Worm (Caenorhabditis elegans) whole organism, L4 larva: ENCODE measurements around the gene Y57A10A.13.

Experiments
- D1046.2 ChIP-seq: fragments of 200-800 bp; sonication (Bioruptor generic); IDR thresholded peaks from 2 replicates; pipeline ENCODE4 v1.3.6; 2022; ENCODE audit warnings: missing genetic modification characterization, missing compliant biosample characterization
- F26F4.8 ChIP-seq: fragments of 200-800 bp; sonication (Bioruptor generic); conservative IDR thresholded peaks from 2 replicates; pipeline ENCODE4 v1.3.6; 2022; ENCODE audit warnings: missing genetic modification characterization, missing compliant biosample characterization
- F37D6.2 ChIP-seq: sonication (generic microtip); optimal IDR thresholded peaks from 2 replicates; lab custom pipeline; 2016; ENCODE audit warnings: mild to moderate bottlenecking, missing genetic modification characterization, missing compliant biosample characterization
- F44E2.7 ChIP-seq: fragments of 200-800 bp; sonication (Bioruptor generic); IDR thresholded peaks from 2 replicates; pipeline ENCODE4 v2.1.2; 2022; ENCODE audit warnings: missing genetic modification characterization, missing compliant biosample characterization
- Y105C5A.15 ChIP-seq: fragments of 200-800 bp; sonication (Bioruptor generic); IDR thresholded peaks from 2 replicates; pipeline ENCODE4 v1.3.6; 2022; ENCODE audit warnings: missing genetic modification characterization, missing compliant biosample characterization
- Y48G9A.11 ChIP-seq: fragments of 200-800 bp; sonication (Bioruptor generic); IDR thresholded peaks from 2 replicates; pipeline ENCODE4 v1.3.6; 2022; ENCODE audit warnings: missing genetic modification reagents, missing genetic modification characterization, missing compliant biosample characterization
- ZK337.2 ChIP-seq: fragments of 200-800 bp; sonication (Bioruptor generic); IDR thresholded peaks from 2 replicates; pipeline ENCODE4 v1.3.6; 2022; ENCODE audit warnings: missing genetic modification reagents, missing genetic modification characterization, missing compliant biosample characterization
- aha-1 ChIP-seq: fragments of 150-350 bp; peaks from one replicate; lab custom pipeline; 2014; ENCODE audit warnings: missing biosample characterization, missing genetic modification characterization
- arid-1 ChIP-seq: fragments of 200-800 bp; sonication (Bioruptor generic); conservative IDR thresholded peaks from 2 replicates; pipeline ENCODE4 v1.3.6; 2022; ENCODE audit warnings: missing genetic modification reagents, missing genetic modification characterization, missing compliant biosample characterization
- ceh-28 ChIP-seq: fragments of 150-350 bp; optimal IDR thresholded peaks from 2 replicates; lab custom pipeline; 2014; ENCODE audit warnings: missing biosample characterization, missing genetic modification reagents, missing genetic modification characterization
- ceh-44 ChIP-seq: fragments of 200-800 bp; sonication (Bioruptor generic); IDR thresholded peaks from 2 replicates; pipeline ENCODE4 v1.3.6; 2022; ENCODE audit warnings: missing genetic modification reagents, missing genetic modification characterization, missing compliant biosample characterization
- ceh-62 ChIP-seq: sonication (generic microtip); optimal IDR thresholded peaks from 2 replicates; lab custom pipeline; 2017; ENCODE audit warnings: missing biosample characterization, missing genetic modification characterization
- ces-1 ChIP-seq: fragments of 150-350 bp; sonication (generic microtip); optimal IDR thresholded peaks from 4 replicates; lab custom pipeline; 2014; ENCODE audit warnings: missing biosample characterization, missing genetic modification reagents, missing genetic modification characterization
- cey-2 ChIP-seq: sonication (generic microtip); optimal IDR thresholded peaks from 3 replicates; lab custom pipeline; 2017; ENCODE audit warnings: missing genetic modification characterization, mild to moderate bottlenecking, missing compliant biosample characterization, antibody characterized with exemption, borderline replicate concordance; ENCODE audit not compliant: insufficient read depth
- ctbp-1 ChIP-seq: fragments of 200-800 bp; sonication (Bioruptor generic); IDR thresholded peaks from 2 replicates; pipeline ENCODE4 v1.3.6; 2022; ENCODE audit warnings: missing genetic modification reagents, missing genetic modification characterization, missing compliant biosample characterization
- daf-16 ChIP-seq, 3 experiments: sonication (generic microtip); optimal IDR thresholded peaks; 2 replicates each; lab custom pipeline; 2016 to 2017; ENCODE audit warnings: missing genetic modification characterization in 3 of 3, missing genetic modification reagents in 3 of 3, mild to moderate bottlenecking in 2 of 3, missing compliant biosample characterization in 2 of 3, missing biosample characterization in 1 of 3, moderate library complexity in 1 of 3
- dmd-6 ChIP-seq: fragments of 200-800 bp; sonication (Bioruptor generic); IDR thresholded peaks from 2 replicates; pipeline ENCODE4 v1.3.6; 2022; ENCODE audit warnings: missing genetic modification reagents, missing genetic modification characterization, missing compliant biosample characterization
- dpl-1 ChIP-seq: fragments of 150-350 bp; optimal IDR thresholded peaks from 2 replicates; lab custom pipeline; 2014; ENCODE audit warnings: missing biosample characterization, missing genetic modification reagents, missing genetic modification characterization
- egl-27 ChIP-seq: sonication (generic microtip); optimal IDR thresholded peaks from 3 replicates; lab custom pipeline; 2017; ENCODE audit warnings: missing biosample characterization, missing genetic modification reagents, missing genetic modification characterization
- egl-43 ChIP-seq: fragments of 200-800 bp; sonication (Bioruptor generic); IDR thresholded peaks from 2 replicates; pipeline ENCODE4 v1.3.6; 2022; ENCODE audit warnings: missing genetic modification reagents, missing genetic modification characterization, missing compliant biosample characterization
- hif-1 ChIP-seq, 2 experiments: sonication (generic microtip); optimal IDR thresholded peaks; 2 replicates each; lab custom pipeline; 2016 to 2017; ENCODE audit warnings: missing compliant biosample characterization in 2 of 2, missing genetic modification characterization in 2 of 2, missing genetic modification reagents in 2 of 2, missing genotype in 2 of 2, mild to moderate bottlenecking in 1 of 2
- hlh-30 ChIP-seq: sonication (generic microtip); optimal IDR thresholded peaks from 2 replicates; lab custom pipeline; 2017; ENCODE audit warnings: antibody characterized with exemption, mild to moderate bottlenecking, missing genetic modification characterization, missing compliant biosample characterization; ENCODE audit not compliant: insufficient read depth
- hmg-1.1 ChIP-seq: fragments of 200-800 bp; sonication (Bioruptor generic); IDR thresholded peaks from 2 replicates; pipeline ENCODE4 v1.3.6; 2022; ENCODE audit warnings: missing genetic modification reagents, missing genetic modification characterization, missing compliant biosample characterization
- lin-1 ChIP-seq: fragments of 200-800 bp; sonication (Bioruptor generic); IDR thresholded peaks from 2 replicates; pipeline ENCODE4 v1.3.6; 2022; ENCODE audit warnings: missing genetic modification reagents, missing genetic modification characterization, missing compliant biosample characterization
- lin-38 ChIP-seq: fragments of 200-800 bp; sonication (Bioruptor generic); IDR thresholded peaks from 2 replicates; pipeline ENCODE4 v1.3.6; 2022; ENCODE audit warnings: missing genetic modification reagents, missing genetic modification characterization, missing compliant biosample characterization
- lsy-2 ChIP-seq, 2 experiments: fragments of 150-350 bp in 1 of 2; sonication (generic microtip) in 1 of 2; optimal IDR thresholded peaks; 2 replicates each; lab custom pipeline; 2014 to 2017; ENCODE audit warnings: missing biosample characterization in 2 of 2, missing genetic modification characterization in 2 of 2
- mdl-1 ChIP-seq, 2 experiments: fragments of 150-350 bp in 1 of 2; sonication (generic microtip) in 1 of 2; optimal IDR thresholded peaks; 2 replicates each; lab custom pipeline; 2014 to 2017; ENCODE audit warnings: missing biosample characterization in 2 of 2, missing genetic modification characterization in 2 of 2
- mes-2 ChIP-seq: sonication (generic microtip); optimal IDR thresholded peaks from 2 replicates; lab custom pipeline; 2016; ENCODE audit warnings: missing genotype, mild to moderate bottlenecking, missing genetic modification characterization, missing compliant biosample characterization; ENCODE audit not compliant: poor library complexity, severe bottlenecking
- nhr-102 ChIP-seq: sonication (generic microtip); optimal IDR thresholded peaks from 2 replicates; lab custom pipeline; 2016; ENCODE audit warnings: mild to moderate bottlenecking, missing genetic modification characterization, moderate library complexity, missing compliant biosample characterization
- nhr-11 ChIP-seq: fragments of 150-350 bp; optimal IDR thresholded peaks from 2 replicates; lab custom pipeline; 2014; ENCODE audit warnings: missing biosample characterization, missing genetic modification characterization
- nhr-41 ChIP-seq: fragments of 200-800 bp; sonication (Bioruptor generic); IDR thresholded peaks from 2 replicates; pipeline ENCODE4 v1.3.6; 2022; ENCODE audit warnings: missing genetic modification reagents, missing genetic modification characterization, missing compliant biosample characterization
- nhr-42 ChIP-seq: fragments of 200-800 bp; sonication (Bioruptor generic); IDR thresholded peaks from 2 replicates; pipeline ENCODE4 v1.3.6; 2022; ENCODE audit warnings: missing genetic modification characterization, missing compliant biosample characterization
- nhr-48 ChIP-seq: sonication (generic microtip); optimal IDR thresholded peaks from 2 replicates; lab custom pipeline; 2016; ENCODE audit warnings: mild to moderate bottlenecking, missing genetic modification characterization, missing compliant biosample characterization
- nhr-76 ChIP-seq: fragments of 150-350 bp; optimal IDR thresholded peaks from 2 replicates; lab custom pipeline; 2014; ENCODE audit warnings: missing biosample characterization, missing genetic modification characterization
- php-3 ChIP-seq: fragments of 200-800 bp; sonication (Bioruptor generic); IDR thresholded peaks from 2 replicates; pipeline ENCODE4 v1.3.6; 2022; ENCODE audit warnings: missing genetic modification reagents, missing genetic modification characterization, missing compliant biosample characterization
- rbr-2 ChIP-seq: sonication (generic microtip); optimal IDR thresholded peaks from 2 replicates; lab custom pipeline; 2016; ENCODE audit warnings: missing genotype, missing genetic modification characterization, missing compliant biosample characterization
- saeg-2 ChIP-seq: fragments of 200-800 bp; sonication (Bioruptor generic); IDR thresholded peaks from 2 replicates; pipeline ENCODE4 v1.3.6; 2022; ENCODE audit warnings: missing genetic modification reagents, missing genetic modification characterization, missing compliant biosample characterization
- set-16 ChIP-seq: fragments of 200-800 bp; sonication (Bioruptor generic); IDR thresholded peaks from 2 replicates; pipeline ENCODE4 v1.3.6; 2022; ENCODE audit warnings: missing genetic modification reagents, missing genetic modification characterization, missing compliant biosample characterization
- spr-3 ChIP-seq: fragments of 200-800 bp; sonication (Bioruptor generic); optimal IDR thresholded peaks from 2 replicates; lab custom pipeline; 2018; ENCODE audit warnings: mild to moderate bottlenecking, missing genetic modification characterization, missing compliant biosample characterization
- unc-130 ChIP-seq: sonication (generic microtip); optimal IDR thresholded peaks from 2 replicates; lab custom pipeline; 2016; ENCODE audit warnings: missing genetic modification reagents, missing genetic modification characterization, missing compliant biosample characterization
- unc-62 ChIP-seq, 3 experiments: fragments of 150-350 bp in 1 of 3; sonication (generic microtip); optimal IDR thresholded peaks in 2 of 3; peaks in 1 of 3; 1 replicate in 1 of 3; 2 replicates in 2 of 3; lab custom pipeline; 2014 to 2017; ENCODE audit warnings: missing biosample characterization in 3 of 3, missing genetic modification characterization in 3 of 3, missing genetic modification reagents in 3 of 3, missing genotype in 1 of 3
- zfp-2 ChIP-seq: sonication (generic microtip); optimal IDR thresholded peaks from 2 replicates; lab custom pipeline; 2016; ENCODE audit warnings: mild to moderate bottlenecking, missing genetic modification characterization, missing compliant biosample characterization
- zip-2 ChIP-seq: fragments of 150-350 bp; optimal IDR thresholded peaks from 2 replicates; lab custom pipeline; 2014; ENCODE audit warnings: missing biosample characterization, missing genetic modification characterization

Y57A10A.13 gene

DNA sequence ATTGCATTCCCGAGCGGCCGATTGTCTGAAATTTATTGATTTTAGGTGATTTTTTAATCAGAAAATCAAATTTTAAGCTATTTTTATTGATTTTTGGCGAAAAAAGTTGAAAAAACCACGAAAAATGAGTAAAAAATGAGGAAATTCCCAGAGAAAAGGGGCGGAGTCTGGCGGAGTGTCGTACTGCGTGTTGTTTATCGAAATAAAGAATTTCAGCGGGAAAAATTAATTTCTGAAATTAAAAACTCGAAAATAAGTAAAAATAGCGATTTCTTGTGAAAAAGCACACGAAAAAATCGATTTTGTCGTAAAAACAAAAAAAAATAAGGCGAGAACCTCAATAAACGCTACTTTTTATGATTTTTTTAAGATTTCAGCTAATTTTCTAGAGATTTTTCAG is at the start of gene Y57A10A.13:
TSS of gene Y57A10A.13 (minus strand) at position 46 of the 400 bp plus-strand sequence.
- TF ChIP-seq unc-62 (GFP tag; optimal IDR thresholded peaks at IDR 0.05 in 1 of 2; lab: Kevin White, UChicago) (peak in 1 of 2 experiments; percentile 30), unc-62 (tag; optimal IDR thresholded peaks at IDR 0.05; lab: Kevin White, UChicago) (no peak), cey-2 (no peak), Y48G9A.11 (GFP tag; lab: Robert Waterston, UW) (peak; percentile 66; the same call in 1 of the 2 replicates), dpl-1 (peak; percentile 77)

DNA sequence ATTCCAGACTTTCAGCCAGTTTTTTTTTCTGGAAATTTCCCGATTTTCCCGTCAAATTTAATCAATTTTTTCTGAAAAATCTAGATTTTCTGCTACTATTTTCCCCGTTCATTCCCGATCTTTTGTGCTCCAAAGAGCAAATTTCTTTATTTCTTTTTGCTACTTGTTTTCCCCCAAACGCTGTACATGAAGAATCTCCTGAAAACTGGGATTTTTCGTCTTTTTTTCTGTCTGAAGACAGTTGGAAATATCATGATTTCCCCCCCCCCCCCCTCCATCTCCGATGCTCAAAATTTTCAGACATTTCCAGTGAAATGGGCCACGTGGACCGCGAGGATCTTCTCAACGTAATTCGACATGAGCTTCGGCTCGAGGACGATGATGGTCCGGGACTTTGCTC is 43.3 kb upstream of the Y57A10A.13 start, which contains the start of gene sinh-1:
TSS of gene sinh-1 (plus strand) at position 301 of the 400 bp plus-strand sequence.
- TF ChIP-seq nhr-42 (GFP tag; lab: Robert Waterston, UW) (no peak), set-16 (0 out of 2 replicates have a peak, but pooled peaks have one; percentile 33), zip-2 (tag; lab: Kevin White, UChicago) (no peak), nhr-41 (no peak), Y105C5A.15 (GFP tag; lab: Robert Waterston, UW) (no peak)

DNA sequence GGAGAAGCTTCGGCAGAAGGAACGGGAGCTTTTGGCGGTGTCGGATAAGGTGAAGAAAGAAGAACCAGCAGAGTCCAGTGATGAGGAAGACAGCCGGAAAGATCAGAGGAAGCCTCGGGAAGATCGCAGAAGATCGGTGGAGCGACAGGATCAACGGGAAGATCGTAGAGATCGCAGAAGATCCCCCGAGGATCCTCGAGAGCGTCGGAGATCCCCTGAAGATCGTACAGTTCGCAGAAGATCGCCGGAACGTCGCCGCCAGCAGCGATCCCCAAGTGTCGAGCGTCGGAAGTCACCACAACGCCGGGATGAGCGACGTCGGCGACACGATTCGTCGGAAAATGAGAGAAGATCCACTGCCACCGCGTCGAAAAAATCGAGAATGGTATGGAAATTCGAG is 41.5 kb upstream of the Y57A10A.13 start:
- TF ChIP-seq set-16 (peak; percentile 88), nhr-48 (tag; lab: Kevin White, UChicago) (no peak)

DNA sequence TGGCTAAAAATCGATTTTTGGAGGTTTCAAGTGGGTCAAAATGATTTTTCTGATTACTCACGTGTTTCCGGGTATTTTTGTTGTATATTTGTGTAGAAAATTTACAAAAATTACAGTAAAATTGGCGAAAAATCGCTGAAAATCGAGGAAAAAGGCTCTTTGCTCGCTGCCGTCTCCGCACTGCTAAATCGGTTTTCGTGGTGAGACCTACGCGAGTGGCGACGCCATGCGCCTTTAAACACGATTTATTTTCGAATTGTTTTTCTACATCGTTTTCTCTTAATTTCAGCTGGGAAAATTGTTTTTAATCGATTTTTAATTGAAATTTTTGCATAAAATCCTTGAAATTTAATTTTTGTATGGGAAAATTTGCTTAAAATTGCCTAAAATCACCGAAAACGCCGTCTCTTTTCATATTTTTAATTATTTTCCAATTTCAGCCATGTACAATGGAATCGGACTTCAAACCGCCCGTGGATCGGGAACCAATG is 40.3 kb upstream of the Y57A10A.13 start, which contains the start of the genes pqn-87 and rsr-2:
TSS of gene pqn-87 (minus strand) at position 171 of the 491 bp plus-strand sequence.
TSS of gene rsr-2 (plus strand) at position 441 of the 491 bp plus-strand sequence.
- no peak for TF ChIP-seq F44E2.7 (GFP tag; lab: Robert Waterston, UW)
- peak; percentile 48 for TF ChIP-seq dpl-1
- TF ChIP-seq ctbp-1 (GFP tag; lab: Robert Waterston, UW) = no peak
- TF ChIP-seq ces-1 (GFP tag; lab: Kevin White, UChicago) = no peak
- TF ChIP-seq dmd-6 (GFP tag; lab: Robert Waterston, UW) = no peak
- TF ChIP-seq nhr-11 (tag; lab: Kevin White, UChicago) = no peak
- no peak for TF ChIP-seq ceh-28 (tag; lab: Kevin White, UChicago)
- no peak for TF ChIP-seq mdl-1 (tag; optimal IDR thresholded peaks at IDR 0.05; lab: Kevin White, UChicago)
- no peak for TF ChIP-seq nhr-76 (tag; lab: Kevin White, UChicago)
- no peak for TF ChIP-seq lin-1
- TF ChIP-seq D1046.2 (GFP tag; lab: Robert Waterston, UW) = no peak
- TF ChIP-seq rbr-2 (tag; lab: Kevin White, UChicago) = peak; percentile 23
- 0 out of 2 replicates have a peak, but pooled peaks have one; percentile 42 for TF ChIP-seq hmg-1.1 (GFP tag; lab: Robert Waterston, UW)
- TF ChIP-seq unc-130 (GFP tag; lab: Kevin White, UChicago) = no peak
- TF ChIP-seq ceh-44 (GFP tag; lab: Robert Waterston, UW) = no peak
- TF ChIP-seq aha-1 (tag; lab: Kevin White, UChicago) = peak; percentile 38
- 0 out of 2 replicates have a peak, but pooled peaks have one; percentile 19 for TF ChIP-seq lin-38
- no peak for TF ChIP-seq egl-27 (tag; lab: Kevin White, UChicago)
- TF ChIP-seq mes-2 (tag; lab: Kevin White, UChicago) = peak; percentile 59
- TF ChIP-seq hif-1 (tag; optimal IDR thresholded peaks at IDR 0.05; lab: Kevin White, UChicago) = no peak
- no peak for TF ChIP-seq egl-43
- no peak for TF ChIP-seq ZK337.2 (GFP tag; lab: Robert Waterston, UW)
- no peak for TF ChIP-seq F37D6.2 (tag; lab: Kevin White, UChicago)
- no peak for TF ChIP-seq arid-1 (GFP tag; lab: Robert Waterston, UW)
- TF ChIP-seq daf-16 (GFP tag; optimal IDR thresholded peaks at IDR 0.05; lab: Kevin White, UChicago) = no peak
- no peak for TF ChIP-seq daf-16 (tag; optimal IDR thresholded peaks at IDR 0.05; lab: Kevin White, UChicago)
- no peak for TF ChIP-seq spr-3 (GFP tag; lab: Kevin White, UChicago)
- peak in 1 of 2 experiments; percentile 53 for TF ChIP-seq lsy-2 (tag; optimal IDR thresholded peaks at IDR 0.05; lab: Kevin White, UChicago)
- TF ChIP-seq nhr-102 = no peak
- TF ChIP-seq zfp-2 (tag; lab: Kevin White, UChicago) = no peak
- no peak for TF ChIP-seq php-3 (GFP tag; lab: Robert Waterston, UW)
- no peak for TF ChIP-seq F26F4.8 (GFP tag; lab: Robert Waterston, UW)
- TF ChIP-seq ceh-62 (tag; lab: Kevin White, UChicago) = no peak
- peak; percentile 32 for TF ChIP-seq hlh-30 (tag; lab: Kevin White, UChicago)
- no peak for TF ChIP-seq saeg-2 (GFP tag; lab: Robert Waterston, UW)
- TF ChIP-seq, all 104 proteins: peak for 8
